Worm (Caenorhabditis elegans): ENCODE results near the gene Y110A2AL.7.

ce11 chrII:2866541-2867124 lies 23.6 kb upstream of the Y110A2AL.7 start, which contains the start of the genes Y110A2AL.9 and Y110A2AL.3:
- TF ChIP-seq lin-39 (tag; optimal IDR thresholded peaks at IDR 0.05) (no peak), unc-130 (GFP tag; optimal IDR thresholded peaks at IDR 0.05) (no peak), lsy-2 (tag; optimal IDR thresholded peaks at IDR 0.05) (no peak), snpc-4 (tag; optimal IDR thresholded peaks at IDR 0.05) (no peak), lin-1 (GFP tag; IDR thresholded peaks at IDR 0.05) (no peak), skn-1 (tag; optimal IDR thresholded peaks at IDR 0.05) (no peak)
